Worm (Caenorhabditis elegans): ENCODE results near the gene C03G5.14.

Gene C03G5.14

ce11 chrX:8568423-8568903 is 46.7 kb downstream of the C03G5.14 start:
- TF ChIP-seq hlh-1 (tag; optimal IDR thresholded peaks at IDR 0.05): peak; percentile 55
- no peak for TF ChIP-seq ztf-11 (tag; optimal IDR thresholded peaks at IDR 0.05)
- TF ChIP-seq sem-2 (GFP tag; optimal IDR thresholded peaks at IDR 0.05): no peak
- no peak for TF ChIP-seq nhr-237 (tag; optimal IDR thresholded peaks at IDR 0.05)
- peak; percentile 53 for TF ChIP-seq ham-2 (GFP tag; optimal IDR thresholded peaks at IDR 0.05)
- TF ChIP-seq mls-2 (tag; optimal IDR thresholded peaks at IDR 0.05): no peak
- TF ChIP-seq drap-1 (GFP tag; optimal IDR thresholded peaks at IDR 0.05): peak; percentile 7
- peak; percentile 95 for TF ChIP-seq unc-62 (GFP tag; optimal IDR thresholded peaks at IDR 0.05)
- TF ChIP-seq unc-120 (tag; optimal IDR thresholded peaks at IDR 0.05; ENCODE audit: poor library complexity, severe bottlenecking): no peak

ce11 chrX:8569159-8569558 is 47.4 kb downstream of the C03G5.14 start:
- TF ChIP-seq ceh-83 (GFP tag; optimal IDR thresholded peaks at IDR 0.05): no peak
- no peak for TF ChIP-seq mab-5 (tag; optimal IDR thresholded peaks at IDR 0.05)
- no peak for TF ChIP-seq ham-2 (GFP tag; optimal IDR thresholded peaks at IDR 0.05)
- TF ChIP-seq nhr-28 (tag; optimal IDR thresholded peaks at IDR 0.05): no peak
- TF ChIP-seq mep-1 (tag; optimal IDR thresholded peaks at IDR 0.05): no peak
- peak; percentile 11 for TF ChIP-seq unc-120 (tag; optimal IDR thresholded peaks at IDR 0.05; ENCODE audit: poor library complexity, severe bottlenecking)
- no peak for TF ChIP-seq nhr-76 (tag; optimal IDR thresholded peaks at IDR 0.05)
- TF ChIP-seq hlh-1 (tag; optimal IDR thresholded peaks at IDR 0.05): no peak
- no peak for TF ChIP-seq unc-62 (GFP tag; optimal IDR thresholded peaks at IDR 0.05)
- peak; percentile 21 for TF ChIP-seq sptf-1 (tag; optimal IDR thresholded peaks at IDR 0.05)
- no peak for TF ChIP-seq nhr-237 (tag; optimal IDR thresholded peaks at IDR 0.05)
- TF ChIP-seq mls-2 (tag; optimal IDR thresholded peaks at IDR 0.05): peak; percentile 80

- TF ChIP-seq sptf-1 (tag; optimal IDR thresholded peaks at IDR 0.05) (no peak), ham-2 (GFP tag; optimal IDR thresholded peaks at IDR 0.05) (no peak), nhr-12 (tag; optimal IDR thresholded peaks at IDR 0.05) (no peak), flh-1 (GFP tag; optimal IDR thresholded peaks at IDR 0.05) (no peak), nhr-28 (tag; optimal IDR thresholded peaks at IDR 0.05) (no peak), snpc-4 (tag; optimal IDR thresholded peaks at IDR 0.05) (no peak), elt-3 (tag; optimal IDR thresholded peaks at IDR 0.05) (no peak), hlh-1 (tag; optimal IDR thresholded peaks at IDR 0.05) (no peak), unc-39 (tag; optimal IDR thresholded peaks at IDR 0.05) (no peak), ces-1 (GFP tag; optimal IDR thresholded peaks at IDR 0.05) (no peak), unc-120 (tag; optimal IDR thresholded peaks at IDR 0.05; ENCODE audit: poor library complexity, severe bottlenecking) (no peak), drap-1 (GFP tag; optimal IDR thresholded peaks at IDR 0.05) (no peak), nhr-237 (tag; optimal IDR thresholded peaks at IDR 0.05) (no peak), blmp-1 (tag; optimal IDR thresholded peaks at IDR 0.05) (no peak), sem-2 (GFP tag; optimal IDR thresholded peaks at IDR 0.05) (no peak), mab-5 (tag; optimal IDR thresholded peaks at IDR 0.05) (no peak), ceh-43 (GFP tag; optimal IDR thresholded peaks at IDR 0.05) (no peak)
These were observed 49.3 kb downstream of the C03G5.14 start, which contains the start of gene jmjd-3.1 for ce11 chrX:8570997-8571517. Gene jmjd-3.1 (plus strand): TSS chrX:8571047.

Measured in whole organism, mixed stage, embryonic.